Worm (Caenorhabditis elegans): ENCODE measurements around the gene ZC443.2.

ZC443.2 gene

DNA sequence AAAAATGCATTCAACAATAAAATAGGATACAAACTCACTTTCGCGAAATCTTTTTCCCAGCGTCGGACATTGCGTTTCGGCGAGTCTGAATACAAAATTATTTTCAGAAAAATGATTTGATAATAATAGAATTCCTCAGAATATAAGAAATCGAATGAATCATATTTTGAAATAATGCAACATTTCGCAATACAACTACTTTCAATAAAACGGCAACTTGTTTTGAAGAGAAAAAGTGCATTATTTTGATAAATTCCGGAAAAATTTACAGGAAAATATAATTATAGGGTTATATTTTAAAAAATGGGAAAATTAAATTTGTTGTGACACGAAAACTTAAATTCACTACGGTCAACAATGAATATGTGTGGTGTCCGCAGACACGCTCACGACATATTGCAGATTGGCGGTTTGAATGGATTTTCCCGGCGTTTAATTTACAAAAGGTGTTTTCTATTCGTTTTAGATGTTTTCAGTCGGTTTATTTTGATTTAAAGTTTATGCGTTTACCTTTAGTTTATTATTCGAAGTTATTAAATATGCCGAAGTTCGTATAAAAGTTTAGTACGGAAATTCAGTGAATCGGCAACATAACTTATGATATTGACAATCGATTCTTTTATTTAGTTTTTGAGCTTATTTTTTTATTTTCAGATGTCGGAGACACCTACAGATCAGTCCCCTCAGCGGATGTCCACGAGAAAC, 47.5 kb downstream of the ZC443.2 start, which contains the start of the genes abcf-1 and scc-3 (continued):
- TF ChIP-seq madf-6 (GFP tag; IDR thresholded peaks at IDR 0.05) = peak; percentile 81; the same call in 1 of the 2 replicates
- TF ChIP-seq ceh-91 (GFP tag; IDR thresholded peaks at IDR 0.05) = peak; percentile 61
- peak; percentile 77 for TF ChIP-seq lsl-1 (GFP tag; optimal IDR thresholded peaks at IDR 0.05)
- no peak for TF ChIP-seq Y79H2A.3 (GFP tag; conservative IDR thresholded peaks at IDR 0.05)
- TF ChIP-seq zfh-2 (GFP tag; conservative IDR thresholded peaks at IDR 0.05) = no peak
- TF ChIP-seq hrde-1 (tag; optimal IDR thresholded peaks at IDR 0.05; ENCODE audit: borderline replicate concordance) = no peak
- no peak for TF ChIP-seq lin-40 (tag; optimal IDR thresholded peaks at IDR 0.05)
- TF ChIP-seq ztf-28 (GFP tag; IDR thresholded peaks at IDR 0.05) = no peak
- TF ChIP-seq ekl-4 (GFP tag; IDR thresholded peaks at IDR 0.05) = no peak
- TF ChIP-seq C06A6.2 (GFP tag; conservative IDR thresholded peaks at IDR 0.05) = no peak
- TF ChIP-seq let-526 (GFP tag; IDR thresholded peaks at IDR 0.05) = no peak
- TF ChIP-seq F33H1.4 (GFP tag; IDR thresholded peaks at IDR 0.05) = peak; percentile 48
- no peak for TF ChIP-seq mel-28 (tag; optimal IDR thresholded peaks at IDR 0.05; ENCODE audit: borderline replicate concordance)
- TF ChIP-seq bed-2 (GFP tag; IDR thresholded peaks at IDR 0.05) = no peak
- no peak for TF ChIP-seq unc-130 (GFP tag; optimal IDR thresholded peaks at IDR 0.05)
- no peak for TF ChIP-seq aptf-3 (GFP tag; IDR thresholded peaks at IDR 0.05)
- no peak for TF ChIP-seq B0336.3 (GFP tag; IDR thresholded peaks at IDR 0.05)
- no peak for TF ChIP-seq attf-6 (GFP tag; IDR thresholded peaks at IDR 0.05)
- TF ChIP-seq athp-1 (tag; optimal IDR thresholded peaks at IDR 0.05) = no peak
- TF ChIP-seq die-1 (tag; optimal IDR thresholded peaks at IDR 0.05) = no peak
- no peak for TF ChIP-seq egrh-3 (GFP tag; IDR thresholded peaks at IDR 0.05)
- TF ChIP-seq F55B11.4 (tag; optimal IDR thresholded peaks at IDR 0.05; ENCODE audit: borderline replicate concordance, insufficient read depth) = no peak
- no peak for TF ChIP-seq Y53G8AR.9 (GFP tag; conservative IDR thresholded peaks at IDR 0.05)
- TF ChIP-seq tbx-9 (tag; optimal IDR thresholded peaks at IDR 0.05; ENCODE audit: borderline replicate concordance) = no peak
- no peak for TF ChIP-seq Y56A3A.18 (GFP tag; IDR thresholded peaks at IDR 0.05)
- TF ChIP-seq Y67H2A.10 (GFP tag; conservative IDR thresholded peaks at IDR 0.05) = no peak
- TF ChIP-seq nhr-120 (GFP tag; IDR thresholded peaks at IDR 0.05) = no peak
- TF ChIP-seq nhr-80 (tag; optimal IDR thresholded peaks at IDR 0.05) = no peak
- peak; percentile 60 for TF ChIP-seq madf-8 (GFP tag; conservative IDR thresholded peaks at IDR 0.05)
- TF ChIP-seq Y95B8A.8 (GFP tag; IDR thresholded peaks at IDR 0.05) = no peak
- no peak for TF ChIP-seq ztf-18 (tag; optimal IDR thresholded peaks at IDR 0.05)
- TF ChIP-seq attf-5 (GFP tag; optimal IDR thresholded peaks at IDR 0.05) = no peak
- TF ChIP-seq somi-1 (GFP tag; optimal IDR thresholded peaks at IDR 0.05) = no peak
- peak; percentile 15 for TF ChIP-seq tbp1 (GFP tag; optimal IDR thresholded peaks at IDR 0.05)
- no peak for TF ChIP-seq ztf-25 (GFP tag; IDR thresholded peaks at IDR 0.05)
- no peak for TF ChIP-seq chd-7 (tag; optimal IDR thresholded peaks at IDR 0.05)
- TF ChIP-seq nfyb-1 (GFP tag; IDR thresholded peaks at IDR 0.05) = no peak
- TF ChIP-seq sptf-2 (GFP tag; optimal IDR thresholded peaks at IDR 0.05) = no peak
- no peak for TF ChIP-seq ama-1 (optimal IDR thresholded peaks at IDR 0.05)
- TF ChIP-seq ama-1 (GFP tag; optimal IDR thresholded peaks at IDR 0.05) = no peak
- TF ChIP-seq dpff-1 (tag; optimal IDR thresholded peaks at IDR 0.05) = no peak
- no peak for TF ChIP-seq tlf-1 (GFP tag; optimal IDR thresholded peaks at IDR 0.05)
- TF ChIP-seq F10E7.11 (tag; optimal IDR thresholded peaks at IDR 0.05) = no peak
- TF ChIP-seq T07F8.4 (tag; optimal IDR thresholded peaks at IDR 0.05) = no peak
- TF ChIP-seq dpl-1 (GFP tag; optimal IDR thresholded peaks at IDR 0.05) = peak; percentile 51
- no peak for TF ChIP-seq zim-3 (tag; optimal IDR thresholded peaks at IDR 0.05)
- no peak for TF ChIP-seq mcd-1 (GFP tag; IDR thresholded peaks at IDR 0.05)
- no peak for TF ChIP-seq egl-44 (GFP tag; IDR thresholded peaks at IDR 0.05)
- TF ChIP-seq B0261.1 (tag; optimal IDR thresholded peaks at IDR 0.05) = no peak
